Worm (Caenorhabditis elegans) whole organism, mixed stage, embryonic: ENCODE measurements around the gene acl-6.

Experiments used
- blmp-1 ChIP-seq: fragments of 150-350 bp; optimal IDR thresholded peaks from 2 replicates; lab custom pipeline; 2014; ENCODE audit warnings: missing biosample characterization, missing genetic modification characterization
- cnd-1 ChIP-seq: fragments of 200-800 bp; sonication (Bioruptor generic); optimal IDR thresholded peaks from 2 replicates; lab custom pipeline; 2018; ENCODE audit warnings: mild to moderate bottlenecking, missing genetic modification characterization, missing compliant biosample characterization
- lin-13 ChIP-seq: fragments of 150-350 bp; optimal IDR thresholded peaks from 2 replicates; lab custom pipeline; 2014; ENCODE audit warnings: missing biosample characterization, missing genetic modification characterization
- lsy-2 ChIP-seq: fragments of 150-350 bp; optimal IDR thresholded peaks from 2 replicates; lab custom pipeline; 2014; ENCODE audit warnings: missing biosample characterization, missing genetic modification characterization
- mep-1 ChIP-seq: fragments of 150-350 bp; optimal IDR thresholded peaks from 2 replicates; lab custom pipeline; 2017; ENCODE audit warnings: missing biosample characterization, missing genetic modification reagents, missing genetic modification characterization, inconsistent platforms
- nhr-12 ChIP-seq: fragments of 150-350 bp; optimal IDR thresholded peaks from 2 replicates; lab custom pipeline; 2014; ENCODE audit warnings: missing biosample characterization, missing genetic modification characterization
- nhr-237 ChIP-seq: fragments of 150-350 bp; optimal IDR thresholded peaks from 2 replicates; lab custom pipeline; 2014; ENCODE audit warnings: missing biosample characterization, missing genetic modification characterization
- nhr-28 ChIP-seq: fragments of 150-350 bp; optimal IDR thresholded peaks from 2 replicates; lab custom pipeline; 2014; ENCODE audit warnings: missing biosample characterization, missing genetic modification characterization
- nhr-76 ChIP-seq: sonication (generic microtip); optimal IDR thresholded peaks from 2 replicates; lab custom pipeline; 2017; ENCODE audit warnings: missing biosample characterization, missing genetic modification characterization
- pha-4 ChIP-seq: fragments of 150-350 bp; optimal IDR thresholded peaks from 2 replicates; lab custom pipeline; 2018; ENCODE audit warnings: missing biosample characterization, missing genetic modification reagents, missing genetic modification characterization
- snpc-4 ChIP-seq: fragments of 150-350 bp; optimal IDR thresholded peaks from 2 replicates; lab custom pipeline; 2014; ENCODE audit warnings: missing biosample characterization, missing genetic modification characterization
- ztf-11 ChIP-seq: fragments of 150-350 bp; optimal IDR thresholded peaks from 2 replicates; lab custom pipeline; 2014; ENCODE audit warnings: missing biosample characterization, missing genetic modification characterization

- TF ChIP-seq mep-1 (tag; lab: Kevin White, UChicago) (no peak), pha-4 (no peak), nhr-237 (tag; lab: Kevin White, UChicago) (no peak), lsy-2 (no peak), blmp-1 (tag; lab: Kevin White, UChicago) (no peak), lin-13 (tag; lab: Kevin White, UChicago) (no peak), ztf-11 (tag; lab: Kevin White, UChicago) (no peak), nhr-76 (no peak), nhr-28 (no peak), nhr-12 (tag; lab: Kevin White, UChicago) (no peak), cnd-1 (tag; lab: Kevin White, UChicago) (no peak), snpc-4 (tag; lab: Kevin White, UChicago) (no peak)
These were observed 24.3 kb upstream of the acl-6 start for ce11 chrV:5408921-5409320.
